Worm (Caenorhabditis elegans) whole organism, young adult: ENCODE results near the gene Y51H7BR.4.
"Not testable (repeated sequence)": the region's sequence is repeated elsewhere in the genome, so short reads cannot be mapped to it uniquely, and the experiment has no call there.

ENCODE experiments used
- B0261.1 ChIP-seq: sonication (generic microtip); optimal IDR thresholded peaks from 2 replicates; lab custom pipeline; 2016; ENCODE audit warnings: mild to moderate bottlenecking, missing genetic modification characterization, moderate library complexity, missing compliant biosample characterization
- B0336.3 ChIP-seq: fragments of 200-800 bp; sonication (Bioruptor generic); IDR thresholded peaks from 2 replicates; pipeline ENCODE4 v1.3.6; 2022; ENCODE audit warnings: missing genetic modification characterization, missing compliant biosample characterization
- F10E7.11 ChIP-seq: sonication (generic microtip); optimal IDR thresholded peaks from 2 replicates; lab custom pipeline; 2017; ENCODE audit warnings: mild to moderate bottlenecking, missing genetic modification characterization, moderate library complexity, missing compliant biosample characterization
- F23B12.7 ChIP-seq: sonication (generic microtip); optimal IDR thresholded peaks from 2 replicates; lab custom pipeline; 2017; ENCODE audit warnings: missing genetic modification characterization, mild to moderate bottlenecking, missing compliant biosample characterization, antibody characterized with exemption, moderate library complexity; ENCODE audit not compliant: insufficient read depth
- F49E8.2 ChIP-seq: sonication (generic microtip); optimal IDR thresholded peaks from 3 replicates; lab custom pipeline; 2017; ENCODE audit warnings: missing genetic modification characterization, mild to moderate bottlenecking, missing compliant biosample characterization, antibody characterized with exemption, moderate library complexity; ENCODE audit not compliant: insufficient read depth
- F55B11.4 ChIP-seq: sonication (generic microtip); optimal IDR thresholded peaks from 2 replicates; lab custom pipeline; 2016; ENCODE audit warnings: missing compliant biosample characterization, missing genetic modification characterization, borderline replicate concordance; ENCODE audit not compliant: insufficient read depth
- T07F8.4 ChIP-seq: sonication (generic microtip); optimal IDR thresholded peaks from 2 replicates; lab custom pipeline; 2016; ENCODE audit warnings: mild to moderate bottlenecking, missing genetic modification characterization, moderate library complexity, missing compliant biosample characterization
- T26A5.8 ChIP-seq: sonication (generic microtip); optimal IDR thresholded peaks from 2 replicates; lab custom pipeline; 2016; ENCODE audit warnings: missing genetic modification characterization, missing compliant biosample characterization
- Y53F4B.3 ChIP-seq: fragments of 200-800 bp; sonication (Bioruptor generic); IDR thresholded peaks from 2 replicates; pipeline ENCODE4 v1.3.6; 2022; ENCODE audit warnings: missing genetic modification reagents, missing genetic modification characterization, missing compliant biosample characterization
- ama-1 ChIP-seq, 3 experiments: fragments of 150-350 bp in 1 of 3; sonication (generic microtip) in 2 of 3; optimal IDR thresholded peaks; 2 replicates each; lab custom pipeline; 2014 to 2018; ENCODE audit warnings: missing biosample characterization in 2 of 3, missing genetic modification characterization in 2 of 3, missing genetic modification reagents in 2 of 3
- ceh-100 ChIP-seq: fragments of 200-800 bp; sonication (Bioruptor generic); IDR thresholded peaks from 2 replicates; pipeline ENCODE4 v1.3.6; 2022; ENCODE audit warnings: missing genetic modification reagents, missing genetic modification characterization, missing compliant biosample characterization
- ceh-27 ChIP-seq: fragments of 200-800 bp; sonication (Bioruptor generic); optimal IDR thresholded peaks from 2 replicates; lab custom pipeline; 2018; ENCODE audit warnings: mild to moderate bottlenecking, missing genetic modification characterization, moderate library complexity, missing compliant biosample characterization
- ceh-58 ChIP-seq: fragments of 200-800 bp; sonication (Bioruptor generic); IDR thresholded peaks from 2 replicates; pipeline ENCODE4 v1.3.6; 2022; ENCODE audit warnings: missing genetic modification characterization, missing compliant biosample characterization
- chd-7 ChIP-seq: sonication (generic microtip); optimal IDR thresholded peaks from 2 replicates; lab custom pipeline; 2016; ENCODE audit warnings: mild to moderate bottlenecking, missing genetic modification characterization, moderate library complexity, missing compliant biosample characterization
- egl-44 ChIP-seq: fragments of 200-800 bp; sonication (Bioruptor generic); IDR thresholded peaks from 2 replicates; pipeline ENCODE4 v1.3.6; 2022; ENCODE audit warnings: missing genetic modification reagents, missing genetic modification characterization, missing compliant biosample characterization
- egrh-3 ChIP-seq: fragments of 200-800 bp; sonication (Bioruptor generic); IDR thresholded peaks from 2 replicates; pipeline ENCODE4 v1.3.6; 2022; ENCODE audit warnings: missing genetic modification reagents, missing genetic modification characterization, missing compliant biosample characterization
- ets-4 ChIP-seq: fragments of 200-800 bp; sonication (Bioruptor generic); optimal IDR thresholded peaks from 2 replicates; lab custom pipeline; 2018; ENCODE audit warnings: mild to moderate bottlenecking, missing genetic modification characterization, missing compliant biosample characterization
- lag-1 ChIP-seq: fragments of 200-800 bp; sonication (Bioruptor generic); IDR thresholded peaks from 2 replicates; pipeline ENCODE4 v1.3.6; 2022; ENCODE audit warnings: missing genetic modification reagents, missing genetic modification characterization, missing compliant biosample characterization
- let-526 ChIP-seq: fragments of 200-800 bp; sonication (Bioruptor generic); IDR thresholded peaks from 2 replicates; pipeline ENCODE4 v1.3.6; 2022; ENCODE audit warnings: missing genetic modification reagents, missing genetic modification characterization, missing compliant biosample characterization
- let-607 ChIP-seq, 2 experiments: fragments of 200-800 bp in 1 of 2; sonication (Bioruptor generic) in 1 of 2; sonication (generic microtip) in 1 of 2; optimal IDR thresholded peaks; 2 replicates each; lab custom pipeline; 2016 to 2018; ENCODE audit warnings: mild to moderate bottlenecking in 2 of 2, missing compliant biosample characterization in 2 of 2, missing genetic modification characterization in 2 of 2, moderate library complexity in 2 of 2, missing genotype in 1 of 2
- lin-26 ChIP-seq: fragments of 200-800 bp; sonication (Bioruptor generic); IDR thresholded peaks from 2 replicates; pipeline ENCODE4 v1.3.6; 2022; ENCODE audit warnings: missing genetic modification reagents, missing genetic modification characterization, missing compliant biosample characterization
- lir-1 ChIP-seq: fragments of 200-800 bp; sonication (Bioruptor generic); conservative IDR thresholded peaks from 2 replicates; pipeline ENCODE4 v1.3.6; 2022; ENCODE audit warnings: missing genetic modification reagents, missing genetic modification characterization, missing compliant biosample characterization
- lsy-27 ChIP-seq: sonication (generic microtip); optimal IDR thresholded peaks from 2 replicates; lab custom pipeline; 2017; ENCODE audit warnings: missing genetic modification characterization, mild to moderate bottlenecking, missing compliant biosample characterization, antibody characterized with exemption, missing genotype, borderline replicate concordance; ENCODE audit not compliant: insufficient read depth
- mes-4 ChIP-seq: sonication (generic microtip); optimal IDR thresholded peaks from 2 replicates; lab custom pipeline; 2016; ENCODE audit warnings: missing genotype, missing genetic modification characterization, missing compliant biosample characterization
- nfyb-1 ChIP-seq: fragments of 200-800 bp; sonication (Bioruptor generic); IDR thresholded peaks from 2 replicates; pipeline ENCODE4 v1.3.6; 2022; ENCODE audit warnings: missing genetic modification reagents, missing genetic modification characterization, missing compliant biosample characterization
- nhr-179 ChIP-seq: sonication (generic microtip); optimal IDR thresholded peaks from 2 replicates; lab custom pipeline; 2016; ENCODE audit warnings: mild to moderate bottlenecking, missing genetic modification characterization, missing compliant biosample characterization
- nhr-80 ChIP-seq: sonication (generic microtip); optimal IDR thresholded peaks from 2 replicates; lab custom pipeline; 2016; ENCODE audit warnings: missing genetic modification characterization, missing compliant biosample characterization
- nhr-90 ChIP-seq: sonication (generic microtip); optimal IDR thresholded peaks from 2 replicates; lab custom pipeline; 2016; ENCODE audit warnings: missing genotype, mild to moderate bottlenecking, missing genetic modification characterization, missing compliant biosample characterization
- rcor-1 ChIP-seq: fragments of 200-800 bp; sonication (Bioruptor generic); IDR thresholded peaks from 2 replicates; pipeline ENCODE4 v1.3.6; 2022; ENCODE audit warnings: missing genetic modification reagents, missing genetic modification characterization, missing compliant biosample characterization
- rec-8 ChIP-seq, 2 experiments: sonication (generic microtip); optimal IDR thresholded peaks; 2 replicates each; lab custom pipeline; 2016; ENCODE audit warnings: mild to moderate bottlenecking in 2 of 2, missing genetic modification characterization in 2 of 2, missing genetic modification reagents in 2 of 2, missing genotype in 2 of 2, missing biosample characterization in 1 of 2, missing compliant biosample characterization in 1 of 2, moderate library complexity in 1 of 2
- repo-1 ChIP-seq: sonication (generic microtip); optimal IDR thresholded peaks from 2 replicates; lab custom pipeline; 2017; ENCODE audit warnings: mild to moderate bottlenecking, missing genetic modification characterization, missing compliant biosample characterization
- sea-2 ChIP-seq: fragments of 200-800 bp; sonication (Bioruptor generic); IDR thresholded peaks from 2 replicates; pipeline ENCODE4 v1.3.6; 2022; ENCODE audit warnings: missing genetic modification characterization, missing compliant biosample characterization
- sptf-2 ChIP-seq: fragments of 200-800 bp; sonication (Bioruptor generic); optimal IDR thresholded peaks from 2 replicates; lab custom pipeline; 2018; ENCODE audit warnings: mild to moderate bottlenecking, missing genetic modification characterization, missing compliant biosample characterization
- ztf-18 ChIP-seq: sonication (generic microtip); optimal IDR thresholded peaks from 2 replicates; lab custom pipeline; 2016; ENCODE audit warnings: missing genotype, mild to moderate bottlenecking, missing genetic modification characterization, missing compliant biosample characterization
- ztf-6 ChIP-seq: fragments of 200-800 bp; sonication (Bioruptor generic); IDR thresholded peaks from 2 replicates; pipeline ENCODE4 v1.3.6; 2022; ENCODE audit warnings: missing genetic modification reagents, missing genetic modification characterization, missing compliant biosample characterization

The Y51H7BR.4 gene

DNA sequence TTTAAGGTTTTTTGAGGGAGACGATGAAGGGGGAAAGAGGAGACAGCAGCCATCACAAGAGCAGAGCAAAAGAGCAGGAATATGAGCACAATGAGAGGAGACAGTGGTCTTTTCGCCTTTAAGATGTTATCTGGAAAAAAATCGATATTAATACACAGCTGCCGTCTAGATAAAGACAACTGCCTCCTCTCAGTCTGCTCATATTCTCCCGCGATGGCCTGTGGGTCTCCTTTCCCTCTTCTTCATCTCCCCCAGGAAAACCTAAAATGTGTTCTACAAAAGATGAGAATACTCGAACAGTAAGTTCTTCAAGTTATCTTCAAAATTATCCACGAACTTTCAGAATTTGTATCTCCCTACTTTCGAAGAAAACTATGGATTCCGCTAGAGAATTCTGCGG lies 21.3 kb downstream of the Y51H7BR.4 start, which contains the start of the genes fbxb-52 and fbxb-51:
fbxb-52 (minus strand) TSS at position 101 of the 400 bp plus-strand sequence.
fbxb-51 (plus strand) TSS at position 212 of the 400 bp plus-strand sequence.
- TF ChIP-seq chd-7 (no peak), ceh-100 (GFP tag; lab: Robert Waterston, UW) (no peak)
- TF ChIP-seq, all 124 proteins: peak for 0

DNA sequence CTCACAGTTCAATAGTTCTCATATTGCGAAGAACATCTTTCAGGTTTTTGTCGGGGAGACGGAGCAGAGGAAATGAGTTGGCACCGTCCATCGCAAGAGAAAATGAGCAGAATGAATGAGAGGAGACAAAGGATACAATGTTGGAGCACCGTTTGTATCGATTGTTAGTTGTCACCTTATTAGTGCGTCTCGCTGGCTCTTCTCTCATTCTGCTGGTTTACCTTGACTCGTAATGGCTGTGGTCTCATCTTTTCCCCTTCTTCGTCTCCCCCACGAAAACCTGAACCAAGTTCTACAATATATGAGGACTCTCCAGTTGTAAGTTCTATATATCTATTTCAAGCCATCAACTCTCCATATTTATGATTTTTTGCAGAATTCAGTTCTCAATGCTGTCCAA lies 27.1 kb downstream of the Y51H7BR.4 start, which contains the start of the genes fbxb-54 and fbxb-50:
fbxb-54 (minus strand) TSS at position 101 of the 400 bp plus-strand sequence.
fbxb-50 (plus strand) TSS at position 227 of the 400 bp plus-strand sequence.
- not testable (repeated sequence) for TF ChIP-seq ama-1 (optimal IDR thresholded peaks at IDR 0.05; lab: Kevin White, UChicago); ama-1 (GFP tag; optimal IDR thresholded peaks at IDR 0.05; lab: Kevin White, UChicago); let-526; ets-4

DNA sequence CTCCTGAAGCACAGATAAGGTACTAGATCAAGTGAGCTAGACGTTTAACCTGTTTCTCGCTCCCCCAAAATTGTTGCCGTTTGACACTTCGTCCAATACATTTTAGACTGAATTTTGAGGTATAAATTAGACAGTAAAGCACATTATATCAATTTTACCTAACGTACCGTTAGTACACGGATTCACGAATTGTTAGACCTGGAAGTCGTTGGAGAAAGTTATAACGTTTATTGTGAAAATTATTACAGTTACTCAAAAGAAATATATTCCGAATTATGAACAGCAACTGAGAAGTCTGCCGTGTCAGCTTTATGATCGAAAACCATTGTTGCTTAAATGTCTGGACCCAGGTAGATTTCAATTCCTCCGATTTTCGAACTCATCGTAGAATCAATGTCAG lies 31.7 kb downstream of the Y51H7BR.4 start:
- no peak for TF ChIP-seq lin-26
- TF ChIP-seq Y53F4B.3 (GFP tag; lab: Robert Waterston, UW), result no peak
- TF ChIP-seq ztf-6 (GFP tag; lab: Robert Waterston, UW), result no peak
- no peak for TF ChIP-seq lag-1 (GFP tag; lab: Robert Waterston, UW)
- TF ChIP-seq ceh-58 (GFP tag; lab: Robert Waterston, UW), result no peak
- TF ChIP-seq B0261.1 (tag; lab: Kevin White, UChicago), result no peak
- no peak for TF ChIP-seq F49E8.2 (tag; lab: Kevin White, UChicago)
- no peak for TF ChIP-seq T26A5.8
- TF ChIP-seq let-526, result no peak
- no peak for TF ChIP-seq nhr-80 (tag; lab: Kevin White, UChicago)
- no peak for TF ChIP-seq F10E7.11 (tag; lab: Kevin White, UChicago)
- TF ChIP-seq T07F8.4 (tag; lab: Kevin White, UChicago), result no peak
- no peak for TF ChIP-seq ets-4
- no peak for TF ChIP-seq egl-44 (GFP tag; lab: Robert Waterston, UW)
- TF ChIP-seq nhr-90, result no peak

- TF ChIP-seq egl-44 (GFP tag; lab: Robert Waterston, UW) (no peak), F55B11.4 (tag; lab: Kevin White, UChicago) (no peak)
These were observed 32.7 kb downstream of the Y51H7BR.4 start, which contains the start of gene K05F6.14 for ce11 chrII:1561863-1562262. K05F6.14 (plus strand) TSS chrII:1562163.

DNA sequence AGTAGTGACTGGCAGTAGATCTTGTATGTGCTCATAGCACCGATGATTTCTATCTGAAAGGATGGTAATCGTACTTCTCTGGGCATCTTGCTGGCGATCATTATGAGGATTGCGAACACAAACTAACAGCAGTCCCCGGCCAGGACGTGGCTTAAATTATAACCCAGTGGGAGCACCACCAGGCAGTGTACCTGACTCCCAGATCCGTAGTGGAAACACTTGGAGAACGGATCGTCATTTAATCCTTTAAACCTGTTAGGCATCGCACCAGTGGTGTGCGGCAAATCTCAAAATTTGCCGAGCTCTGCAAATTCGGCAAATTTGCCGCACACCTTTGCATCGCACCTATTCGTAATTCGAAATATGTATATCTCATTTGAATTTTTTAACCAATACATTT lies 38.5 kb downstream of the Y51H7BR.4 start, which contains the start of gene K05F6.8:
K05F6.8 (minus strand) TSS at position 101 of the 400 bp plus-strand sequence.
- no peak for TF ChIP-seq F23B12.7 (tag; lab: Kevin White, UChicago)

DNA sequence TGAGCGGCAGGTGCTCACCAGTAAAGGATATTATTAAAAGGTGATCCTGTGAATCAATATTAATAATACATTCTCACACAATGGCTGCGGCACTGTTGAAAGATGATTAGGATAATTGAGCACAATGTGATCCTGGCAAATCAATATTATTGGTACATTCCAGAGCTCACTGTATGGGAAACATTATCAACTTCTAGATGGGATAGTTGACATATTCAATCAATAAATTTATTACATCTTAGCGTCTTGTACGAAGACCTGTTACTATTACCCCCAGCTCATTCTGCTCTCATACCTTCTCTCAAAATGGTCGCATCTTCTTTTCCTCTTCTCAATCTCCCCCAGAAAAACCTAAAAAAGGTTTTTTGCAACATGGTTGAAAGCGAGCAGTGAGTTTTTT lies 39.1 kb downstream of the Y51H7BR.4 start, which contains the start of gene fbxb-49:
fbxb-49 (plus strand) TSS at position 301 of the 400 bp plus-strand sequence.
- TF ChIP-seq ceh-27 (no peak), nhr-90 (no peak), mes-4 (tag; lab: Kevin White, UChicago) (no peak), repo-1 (tag; lab: Kevin White, UChicago) (no peak)

DNA sequence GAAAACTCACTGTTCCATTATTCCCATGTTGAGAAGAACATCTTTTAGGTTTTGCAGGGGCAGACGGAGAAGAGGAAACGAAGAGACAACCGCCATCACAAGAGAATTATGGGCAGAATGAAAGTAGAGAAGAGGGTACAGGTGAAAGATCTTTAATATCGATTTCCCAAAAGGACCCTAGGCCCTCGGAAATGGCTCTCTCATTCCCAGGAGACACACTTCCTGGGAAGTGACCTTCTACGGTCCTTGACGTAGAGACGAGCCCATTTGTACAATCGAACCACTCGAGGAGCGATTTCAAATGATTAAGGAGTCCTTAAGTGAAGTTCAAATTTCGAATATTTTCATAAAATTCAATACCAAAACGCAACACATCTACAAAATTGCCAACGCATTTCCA lies 41.9 kb downstream of the Y51H7BR.4 start, which contains the start of gene fbxb-46:
fbxb-46 (minus strand) TSS at position 101 of the 400 bp plus-strand sequence.
- TF ChIP-seq T07F8.4 (tag; lab: Kevin White, UChicago) (no peak), nhr-179 (no peak), ztf-18 (tag; lab: Kevin White, UChicago) (no peak), ama-1 (optimal IDR thresholded peaks at IDR 0.05; lab: Kevin White, UChicago) (no peak), ama-1 (GFP tag; optimal IDR thresholded peaks at IDR 0.05; lab: Kevin White, UChicago) (no peak), F55B11.4 (tag; lab: Kevin White, UChicago) (no peak), sptf-2 (GFP tag; lab: Kevin White, UChicago) (no peak), lsy-27 (tag; lab: Kevin White, UChicago) (no peak), nfyb-1 (GFP tag; lab: Robert Waterston, UW) (no peak), egl-44 (GFP tag; lab: Robert Waterston, UW) (no peak), sea-2 (GFP tag; lab: Robert Waterston, UW) (no peak), lir-1 (no peak), rcor-1 (GFP tag; lab: Robert Waterston, UW) (no peak), egrh-3 (GFP tag; lab: Robert Waterston, UW) (no peak), rec-8 (tag; optimal IDR thresholded peaks at IDR 0.05; lab: Kevin White, UChicago) (no peak), let-607 (tag; optimal IDR thresholded peaks at IDR 0.05; lab: Kevin White, UChicago) (no peak), B0336.3 (GFP tag; lab: Robert Waterston, UW) (no peak), ztf-6 (GFP tag; lab: Robert Waterston, UW) (no peak)
